Fruit fly (Drosophila melanogaster): ENCODE measurements around the gene CG33090.

dm6 chr2L:14393527-14393926, 59.6 kb downstream of the CG33090 start:
- TF ChIP-seq usp (GFP tag; optimal IDR thresholded peaks at IDR 0.05): no peak
- TF ChIP-seq psq (optimal IDR thresholded peaks at IDR 0.05): no peak
- TF ChIP-seq EcR (GFP tag; optimal IDR thresholded peaks at IDR 0.05): no peak

All from whole organism.